Worm (Caenorhabditis elegans) whole organism, midembryonic: ENCODE results near the gene CD4.8.

Experiments
- T22C8.4 ChIP-seq: fragments of 200-800 bp; sonication (Bioruptor generic); IDR thresholded peaks from 2 replicates; pipeline ENCODE4 v1.3.6; 2022; ENCODE audit warnings: missing genetic modification characterization, missing compliant biosample characterization
- cog-1 ChIP-seq: sonication (generic microtip); optimal IDR thresholded peaks from 2 replicates; lab custom pipeline; 2016; ENCODE audit warnings: missing genetic modification characterization, missing compliant biosample characterization
- flt-1 ChIP-seq: fragments of 200-800 bp; sonication (Bioruptor generic); IDR thresholded peaks from 2 replicates; pipeline ENCODE4 v1.3.6; 2022; ENCODE audit warnings: missing genetic modification characterization, missing compliant biosample characterization
- klf-2 ChIP-seq: fragments of 200-800 bp; sonication (Bioruptor generic); conservative IDR thresholded peaks from 2 replicates; pipeline ENCODE4 v1.3.6; 2022; ENCODE audit warnings: missing genetic modification reagents, missing genetic modification characterization, missing compliant biosample characterization
- med-1 ChIP-seq: sonication (generic microtip); optimal IDR thresholded peaks from 2 replicates; lab custom pipeline; 2017; ENCODE audit warnings: missing genetic modification characterization, mild to moderate bottlenecking, missing compliant biosample characterization, antibody characterized with exemption, missing genetic modification reagents; ENCODE audit not compliant: insufficient read depth
- ref-1 ChIP-seq: fragments of 200-800 bp; sonication (Bioruptor generic); conservative IDR thresholded peaks from 2 replicates; pipeline ENCODE4 v1.3.6; 2022; ENCODE audit warnings: missing genetic modification reagents, missing genetic modification characterization, missing compliant biosample characterization
- tab-1 ChIP-seq: fragments of 200-800 bp; sonication (Bioruptor generic); IDR thresholded peaks from 2 replicates; pipeline ENCODE4 v1.3.6; 2022; ENCODE audit warnings: missing genetic modification characterization, missing compliant biosample characterization
- ztf-23 ChIP-seq: fragments of 200-800 bp; sonication (Bioruptor generic); IDR thresholded peaks from 2 replicates; pipeline ENCODE4 v1.3.6; 2022; ENCODE audit warnings: missing genetic modification reagents, missing genetic modification characterization, missing compliant biosample characterization
- ztf-29 ChIP-seq: fragments of 200-800 bp; sonication (Bioruptor generic); IDR thresholded peaks from 2 replicates; pipeline ENCODE4 v1.3.6; 2022; ENCODE audit warnings: missing genetic modification reagents, missing genetic modification characterization, missing compliant biosample characterization

Gene CD4.8

ce11 chrV:5601263-5601662 is at the start of gene CD4.8:
TSS of gene CD4.8 (minus strand) at chrV:5601363.
- no peak for TF ChIP-seq T22C8.4 (GFP tag; lab: Robert Waterston, UW)
- TF ChIP-seq ref-1 (GFP tag; lab: Robert Waterston, UW), result no peak
- no peak for TF ChIP-seq ztf-23
- TF ChIP-seq med-1 (GFP tag; lab: Kevin White, UChicago), result no peak

ce11 chrV:5647359-5647758 is 46.2 kb upstream of the CD4.8 start, which contains the start of gene C14C11.4:
TSS of gene C14C11.4 (plus strand) at chrV:5647610.
- TF ChIP-seq T22C8.4 (GFP tag; lab: Robert Waterston, UW) (no peak), cog-1 (no peak)

ce11 chrV:5644171-5644570 is 43.0 kb upstream of the CD4.8 start, which contains the start of gene srx-117:
TSS of gene srx-117 (plus strand) at chrV:5644471.
- TF ChIP-seq ztf-29 (GFP tag; lab: Robert Waterston, UW) (no peak), ref-1 (GFP tag; lab: Robert Waterston, UW) (no peak), med-1 (GFP tag; lab: Kevin White, UChicago) (no peak), ztf-23 (no peak), klf-2 (GFP tag; lab: Robert Waterston, UW) (no peak), tab-1 (no peak), T22C8.4 (GFP tag; lab: Robert Waterston, UW) (no peak), cog-1 (no peak), flt-1 (GFP tag; lab: Robert Waterston, UW) (no peak)

- no peak for TF ChIP-seq klf-2 (GFP tag; lab: Robert Waterston, UW)
- no peak for TF ChIP-seq ztf-29 (GFP tag; lab: Robert Waterston, UW)
- TF ChIP-seq tab-1, result no peak
- TF ChIP-seq ztf-23, result no peak
- no peak for TF ChIP-seq flt-1 (GFP tag; lab: Robert Waterston, UW)
These were observed 33.3 kb upstream of the CD4.8 start for ce11 chrV:5634445-5634844.

ce11 chrV:5630792-5631191 is 29.6 kb upstream of the CD4.8 start, which contains the start of gene acy-4:
TSS of gene acy-4 (minus strand) at chrV:5630892.
- TF ChIP-seq ztf-29 (GFP tag; lab: Robert Waterston, UW) (no peak), klf-2 (GFP tag; lab: Robert Waterston, UW) (no peak), cog-1 (no peak), flt-1 (GFP tag; lab: Robert Waterston, UW) (no peak), tab-1 (no peak), ref-1 (GFP tag; lab: Robert Waterston, UW) (no peak), med-1 (GFP tag; lab: Kevin White, UChicago) (no peak), T22C8.4 (GFP tag; lab: Robert Waterston, UW) (no peak), ztf-23 (no peak)

ce11 chrV:5628014-5628413 is 26.9 kb upstream of the CD4.8 start:
- no peak for TF ChIP-seq T22C8.4 (GFP tag; lab: Robert Waterston, UW)
- no peak for TF ChIP-seq ztf-23
- TF ChIP-seq ref-1 (GFP tag; lab: Robert Waterston, UW), result no peak
- no peak for TF ChIP-seq cog-1
- TF ChIP-seq klf-2 (GFP tag; lab: Robert Waterston, UW), result no peak
- TF ChIP-seq ztf-29 (GFP tag; lab: Robert Waterston, UW), result no peak
- no peak for TF ChIP-seq tab-1
- TF ChIP-seq med-1 (GFP tag; lab: Kevin White, UChicago), result no peak
- no peak for TF ChIP-seq flt-1 (GFP tag; lab: Robert Waterston, UW)

ce11 chrV:5621390-5621789 is 20.2 kb upstream of the CD4.8 start, which contains the start of gene M03E7.1:
TSS of gene M03E7.1 (plus strand) at chrV:5621690.
- TF ChIP-seq klf-2 (GFP tag; lab: Robert Waterston, UW) (no peak), ztf-23 (no peak), med-1 (GFP tag; lab: Kevin White, UChicago) (no peak), flt-1 (GFP tag; lab: Robert Waterston, UW) (no peak), cog-1 (no peak), ztf-29 (GFP tag; lab: Robert Waterston, UW) (no peak), T22C8.4 (GFP tag; lab: Robert Waterston, UW) (no peak), ref-1 (GFP tag; lab: Robert Waterston, UW) (no peak), tab-1 (no peak)

ce11 chrV:5620040-5620439 is 18.9 kb upstream of the CD4.8 start, which contains the start of gene memb-2:
TSS of gene memb-2 (minus strand) at chrV:5620140.
- TF ChIP-seq cog-1 (no peak), T22C8.4 (GFP tag; lab: Robert Waterston, UW) (no peak), med-1 (GFP tag; lab: Kevin White, UChicago) (no peak), ztf-23 (no peak), ztf-29 (GFP tag; lab: Robert Waterston, UW) (no peak), tab-1 (no peak), klf-2 (GFP tag; lab: Robert Waterston, UW) (no peak), flt-1 (GFP tag; lab: Robert Waterston, UW) (no peak), ref-1 (GFP tag; lab: Robert Waterston, UW) (no peak)

ce11 chrV:5619372-5619771 is 18.2 kb upstream of the CD4.8 start:
- TF ChIP-seq med-1 (GFP tag; lab: Kevin White, UChicago), result no peak
- no peak for TF ChIP-seq klf-2 (GFP tag; lab: Robert Waterston, UW)
- no peak for TF ChIP-seq tab-1

- TF ChIP-seq ztf-29 (GFP tag; lab: Robert Waterston, UW) (no peak), T22C8.4 (GFP tag; lab: Robert Waterston, UW) (no peak), tab-1 (no peak), ztf-23 (no peak), med-1 (GFP tag; lab: Kevin White, UChicago) (no peak), cog-1 (no peak), flt-1 (GFP tag; lab: Robert Waterston, UW) (no peak), ref-1 (GFP tag; lab: Robert Waterston, UW) (no peak), klf-2 (GFP tag; lab: Robert Waterston, UW) (no peak)
These were observed 16.1 kb upstream of the CD4.8 start, which contains the start of gene M03E7.2 for ce11 chrV:5617301-5617700. TSS of gene M03E7.2 (plus strand) at chrV:5617601.
